Worm (Caenorhabditis elegans) whole organism, young adult: ENCODE data around the gene Y53F4B.10.

ENCODE experiments used
- B0261.1 ChIP-seq: sonication (generic microtip); optimal IDR thresholded peaks from 2 replicates; lab custom pipeline; 2016; ENCODE audit warnings: mild to moderate bottlenecking, missing genetic modification characterization, moderate library complexity, missing compliant biosample characterization
- C17E4.6 ChIP-seq: fragments of 200-800 bp; sonication (Bioruptor generic); IDR thresholded peaks from 2 replicates; pipeline ENCODE4 v1.3.6; 2022; ENCODE audit warnings: missing genetic modification reagents, missing genetic modification characterization, missing compliant biosample characterization
- F10E7.11 ChIP-seq: sonication (generic microtip); optimal IDR thresholded peaks from 2 replicates; lab custom pipeline; 2017; ENCODE audit warnings: mild to moderate bottlenecking, missing genetic modification characterization, moderate library complexity, missing compliant biosample characterization
- F23B12.7 ChIP-seq: sonication (generic microtip); optimal IDR thresholded peaks from 2 replicates; lab custom pipeline; 2017; ENCODE audit warnings: missing genetic modification characterization, mild to moderate bottlenecking, missing compliant biosample characterization, antibody characterized with exemption, moderate library complexity; ENCODE audit not compliant: insufficient read depth
- F33H1.4 ChIP-seq: fragments of 200-800 bp; sonication (Bioruptor generic); IDR thresholded peaks from 2 replicates; pipeline ENCODE4 v1.3.6; 2022; ENCODE audit warnings: missing genetic modification reagents, missing genetic modification characterization, missing compliant biosample characterization
- F49E8.2 ChIP-seq: sonication (generic microtip); optimal IDR thresholded peaks from 3 replicates; lab custom pipeline; 2017; ENCODE audit warnings: missing genetic modification characterization, mild to moderate bottlenecking, missing compliant biosample characterization, antibody characterized with exemption, moderate library complexity; ENCODE audit not compliant: insufficient read depth
- T07F8.4 ChIP-seq: sonication (generic microtip); optimal IDR thresholded peaks from 2 replicates; lab custom pipeline; 2016; ENCODE audit warnings: mild to moderate bottlenecking, missing genetic modification characterization, moderate library complexity, missing compliant biosample characterization
- Y53G8AR.9 ChIP-seq: fragments of 200-800 bp; sonication (Bioruptor generic); conservative IDR thresholded peaks from 2 replicates; pipeline ENCODE4 v1.3.6; 2022; ENCODE audit warnings: missing genetic modification reagents, missing genetic modification characterization, missing compliant biosample characterization
- ZK185.1 ChIP-seq: sonication (generic microtip); optimal IDR thresholded peaks from 2 replicates; lab custom pipeline; 2016; ENCODE audit warnings: mild to moderate bottlenecking, missing genetic modification characterization, missing compliant biosample characterization; ENCODE audit not compliant: poor library complexity, severe bottlenecking
- aptf-2 ChIP-seq: fragments of 200-800 bp; sonication (Bioruptor generic); conservative IDR thresholded peaks from 2 replicates; pipeline ENCODE4 v1.3.6; 2022; ENCODE audit warnings: missing genetic modification reagents, missing genetic modification characterization, missing compliant biosample characterization
- attf-3 ChIP-seq: fragments of 200-800 bp; sonication (Bioruptor generic); conservative IDR thresholded peaks from 2 replicates; pipeline ENCODE4 v1.3.6; 2022; ENCODE audit warnings: missing genetic modification reagents, missing genetic modification characterization, missing compliant biosample characterization
- attf-6 ChIP-seq: fragments of 200-800 bp; sonication (Bioruptor generic); IDR thresholded peaks from 2 replicates; pipeline ENCODE4 v1.3.6; 2022; ENCODE audit warnings: missing genetic modification reagents, missing genetic modification characterization, missing compliant biosample characterization
- cebp-2 ChIP-seq: fragments of 200-800 bp; sonication (Bioruptor generic); IDR thresholded peaks from 2 replicates; pipeline ENCODE4 v1.3.6; 2022; ENCODE audit warnings: missing genetic modification characterization, missing compliant biosample characterization
- ceh-100 ChIP-seq: fragments of 200-800 bp; sonication (Bioruptor generic); IDR thresholded peaks from 2 replicates; pipeline ENCODE4 v1.3.6; 2022; ENCODE audit warnings: missing genetic modification reagents, missing genetic modification characterization, missing compliant biosample characterization
- chd-7 ChIP-seq: sonication (generic microtip); optimal IDR thresholded peaks from 2 replicates; lab custom pipeline; 2016; ENCODE audit warnings: mild to moderate bottlenecking, missing genetic modification characterization, moderate library complexity, missing compliant biosample characterization
- die-1 ChIP-seq: sonication (generic microtip); optimal IDR thresholded peaks from 2 replicates; lab custom pipeline; 2016; ENCODE audit warnings: missing genotype, mild to moderate bottlenecking, missing genetic modification characterization, missing compliant biosample characterization
- dox-1 ChIP-seq: fragments of 200-800 bp; sonication (Bioruptor generic); IDR thresholded peaks from 2 replicates; pipeline ENCODE4 v1.3.6; 2022; ENCODE audit warnings: missing genetic modification reagents, missing genetic modification characterization, missing compliant biosample characterization
- egl-18 ChIP-seq: fragments of 200-800 bp; sonication (Bioruptor generic); IDR thresholded peaks from 2 replicates; pipeline ENCODE4 v1.3.6; 2022; ENCODE audit warnings: missing genetic modification reagents, missing genetic modification characterization, missing compliant biosample characterization
- hlh-12 ChIP-seq: sonication (generic microtip); optimal IDR thresholded peaks from 2 replicates; lab custom pipeline; 2016; ENCODE audit warnings: missing genetic modification characterization, missing compliant biosample characterization
- hmg-20 ChIP-seq: fragments of 200-800 bp; sonication (Bioruptor generic); IDR thresholded peaks from 2 replicates; pipeline ENCODE4 v1.3.6; 2022; ENCODE audit warnings: missing genetic modification reagents, missing genetic modification characterization, missing compliant biosample characterization
- lag-1 ChIP-seq: fragments of 200-800 bp; sonication (Bioruptor generic); IDR thresholded peaks from 2 replicates; pipeline ENCODE4 v1.3.6; 2022; ENCODE audit warnings: missing genetic modification reagents, missing genetic modification characterization, missing compliant biosample characterization
- lin-26 ChIP-seq: fragments of 200-800 bp; sonication (Bioruptor generic); IDR thresholded peaks from 2 replicates; pipeline ENCODE4 v1.3.6; 2022; ENCODE audit warnings: missing genetic modification reagents, missing genetic modification characterization, missing compliant biosample characterization
- lin-35 ChIP-seq, 3 experiments: fragments of 150-350 bp in 2 of 3; sonication (generic microtip) in 1 of 3; optimal IDR thresholded peaks; 2 replicates each; lab custom pipeline; 2014 to 2018; ENCODE audit warnings: missing biosample characterization in 3 of 3, missing genetic modification characterization in 3 of 3, missing genetic modification reagents in 3 of 3
- lin-54 ChIP-seq: fragments of 200-800 bp; sonication (Bioruptor generic); optimal IDR thresholded peaks from 2 replicates; lab custom pipeline; 2018; ENCODE audit warnings: mild to moderate bottlenecking, missing genetic modification characterization, missing compliant biosample characterization
- lsl-1 ChIP-seq: fragments of 200-800 bp; sonication (Bioruptor generic); optimal IDR thresholded peaks from 2 replicates; lab custom pipeline; 2018; ENCODE audit warnings: mild to moderate bottlenecking, missing genetic modification characterization, moderate library complexity, missing compliant biosample characterization
- nhr-27 ChIP-seq: fragments of 200-800 bp; sonication (Bioruptor generic); optimal IDR thresholded peaks from 2 replicates; lab custom pipeline; 2018; ENCODE audit warnings: mild to moderate bottlenecking, missing genetic modification characterization, moderate library complexity, missing compliant biosample characterization
- nhr-90 ChIP-seq: sonication (generic microtip); optimal IDR thresholded peaks from 2 replicates; lab custom pipeline; 2016; ENCODE audit warnings: missing genotype, mild to moderate bottlenecking, missing genetic modification characterization, missing compliant biosample characterization
- pha-4 ChIP-seq: fragments of 150-350 bp; sonication (generic microtip); optimal IDR thresholded peaks from 2 replicates; lab custom pipeline; 2014; ENCODE audit warnings: missing biosample characterization, missing genetic modification reagents, missing genetic modification characterization
- rcor-1 ChIP-seq: fragments of 200-800 bp; sonication (Bioruptor generic); IDR thresholded peaks from 2 replicates; pipeline ENCODE4 v1.3.6; 2022; ENCODE audit warnings: missing genetic modification reagents, missing genetic modification characterization, missing compliant biosample characterization
- snpc-1.3 ChIP-seq: sonication (generic microtip); optimal IDR thresholded peaks from 2 replicates; lab custom pipeline; 2017; ENCODE audit warnings: missing genetic modification characterization, mild to moderate bottlenecking, missing compliant biosample characterization, antibody characterized with exemption, moderate library complexity, missing genotype, missing genetic modification reagents; ENCODE audit not compliant: insufficient read depth
- snpc-4 ChIP-seq, 5 experiments: fragments of 150-350 bp in 1 of 5; sonication (generic microtip) in 4 of 5; optimal IDR thresholded peaks; 2 replicates each; lab custom pipeline; 2014 to 2018; ENCODE audit warnings: missing genetic modification characterization in 5 of 5, missing biosample characterization in 3 of 5, antibody characterized with exemption in 2 of 5, mild to moderate bottlenecking in 2 of 5, missing compliant biosample characterization in 2 of 5, missing genotype in 2 of 5, moderate library complexity in 2 of 5, missing genetic modification reagents in 1 of 5
- unc-130 ChIP-seq: sonication (generic microtip); optimal IDR thresholded peaks from 2 replicates; lab custom pipeline; 2016; ENCODE audit warnings: missing genetic modification reagents, missing genetic modification characterization, missing compliant biosample characterization
- xnd-1 ChIP-seq: sonication (generic microtip); optimal IDR thresholded peaks from 2 replicates; lab custom pipeline; 2016; ENCODE audit warnings: missing genotype, missing genetic modification reagents, missing genetic modification characterization, missing compliant biosample characterization
- zfh-2 ChIP-seq: fragments of 200-800 bp; sonication (Bioruptor generic); conservative IDR thresholded peaks from 2 replicates; pipeline ENCODE4 v1.3.6; 2022; ENCODE audit warnings: missing genetic modification reagents, missing genetic modification characterization, missing compliant biosample characterization
- ztf-26 ChIP-seq: sonication (generic microtip); optimal IDR thresholded peaks from 2 replicates; lab custom pipeline; 2017; ENCODE audit warnings: missing genetic modification characterization, missing compliant biosample characterization
- ztf-28 ChIP-seq: fragments of 200-800 bp; sonication (Bioruptor generic); IDR thresholded peaks from 2 replicates; pipeline ENCODE4 v1.3.6; 2022; ENCODE audit warnings: missing genetic modification reagents, missing genetic modification characterization, missing compliant biosample characterization
- ztf-3 ChIP-seq: fragments of 200-800 bp; sonication (Bioruptor generic); optimal IDR thresholded peaks from 2 replicates; lab custom pipeline; 2018; ENCODE audit warnings: mild to moderate bottlenecking, missing genetic modification characterization, missing compliant biosample characterization
- ztf-6 ChIP-seq: fragments of 200-800 bp; sonication (Bioruptor generic); IDR thresholded peaks from 2 replicates; pipeline ENCODE4 v1.3.6; 2022; ENCODE audit warnings: missing genetic modification reagents, missing genetic modification characterization, missing compliant biosample characterization

The Y53F4B.10 gene

ce11 chrII:15010366-15011235 lies 7.3 kb upstream of the Y53F4B.10 start, which contains the start of the genes Y53F4B.9 and Y53F4B.11 (continued):
- TF ChIP-seq ZK185.1 (tag; lab: Kevin White, UChicago): no peak
- 0 out of 2 replicates have a peak, but pooled peaks have one; percentile 13 for TF ChIP-seq hmg-20 (GFP tag; lab: Robert Waterston, UW)
- peak; percentile 85 for TF ChIP-seq lsl-1 (GFP tag; lab: Kevin White, UChicago)
- TF ChIP-seq Y53G8AR.9 (GFP tag; lab: Robert Waterston, UW): peak; percentile 90
- TF ChIP-seq ztf-26 (tag; lab: Kevin White, UChicago): no peak
- TF ChIP-seq B0261.1 (tag; lab: Kevin White, UChicago): peak; percentile 13
- TF ChIP-seq die-1 (tag; lab: Kevin White, UChicago): no peak
- no peak for TF ChIP-seq F10E7.11 (tag; lab: Kevin White, UChicago)
- TF ChIP-seq xnd-1 (tag; lab: Kevin White, UChicago): peak; percentile 94
- no peak for TF ChIP-seq ztf-6 (GFP tag; lab: Robert Waterston, UW)
- TF ChIP-seq snpc-4 (GFP tag; optimal IDR thresholded peaks at IDR 0.05; lab: Kevin White, UChicago): peak; percentile 53
- TF ChIP-seq snpc-4 (tag; optimal IDR thresholded peaks at IDR 0.05; lab: Kevin White, UChicago): peak; percentile 66 to 86 (median 82)
- TF ChIP-seq ceh-100 (GFP tag; lab: Robert Waterston, UW): peak; percentile 88
- TF ChIP-seq attf-6 (GFP tag; lab: Robert Waterston, UW): peak; percentile 81
- peak; percentile 83 for TF ChIP-seq rcor-1 (GFP tag; lab: Robert Waterston, UW)
- no peak for TF ChIP-seq cebp-2 (GFP tag; lab: Robert Waterston, UW)
- peak; percentile 100 for TF ChIP-seq lin-54
- TF ChIP-seq lag-1 (GFP tag; lab: Robert Waterston, UW): no peak
- peak; percentile 23 for TF ChIP-seq snpc-1.3 (tag; lab: Kevin White, UChicago)
- TF ChIP-seq attf-3 (GFP tag; lab: Robert Waterston, UW): peak; percentile 82
- TF ChIP-seq pha-4 (tag; lab: Kevin White, UChicago): peak; percentile 15
- peak; percentile 88 for TF ChIP-seq F49E8.2 (tag; lab: Kevin White, UChicago)
- TF ChIP-seq dox-1 (GFP tag; lab: Robert Waterston, UW): peak; percentile 95
- no peak for TF ChIP-seq hlh-12
- TF ChIP-seq nhr-27 (tag; lab: Kevin White, UChicago): no peak
- TF ChIP-seq zfh-2 (GFP tag; lab: Robert Waterston, UW): peak; percentile 66; the same call in 1 of the 2 replicates
- no peak for TF ChIP-seq chd-7 (tag; lab: Kevin White, UChicago)
- TF ChIP-seq lin-26 (GFP tag; lab: Robert Waterston, UW): 0 out of 2 replicates have a peak, but pooled peaks have one; percentile 10
- TF ChIP-seq aptf-2 (GFP tag; lab: Robert Waterston, UW): peak; percentile 74; the same call in 1 of the 2 replicates
- peak; percentile 75; the same call in 1 of the 2 replicates for TF ChIP-seq ztf-28 (GFP tag; lab: Robert Waterston, UW)
- peak; percentile 88 for TF ChIP-seq F33H1.4 (GFP tag; lab: Robert Waterston, UW)
- peak; percentile 89 to 97 (median 92) for TF ChIP-seq lin-35 (GFP tag; optimal IDR thresholded peaks at IDR 0.05; lab: Kevin White, UChicago)
- TF ChIP-seq unc-130 (GFP tag; lab: Kevin White, UChicago): peak; percentile 86
- TF ChIP-seq nhr-90 (tag; lab: Kevin White, UChicago): no peak
- peak; percentile 72 for TF ChIP-seq F23B12.7 (tag; lab: Kevin White, UChicago)
- no peak for TF ChIP-seq ztf-3 (GFP tag; lab: Kevin White, UChicago)
- TF ChIP-seq egl-18: 0 out of 2 replicates have a peak, but pooled peaks have one; percentile 21
- no peak for TF ChIP-seq T07F8.4 (tag; lab: Kevin White, UChicago)
- TF ChIP-seq C17E4.6: peak; percentile 73; the same call in 1 of the 2 replicates
